Fruit fly (Drosophila melanogaster) S2 (cell line): ENCODE results near the gene Mipp2.

Experiments used
- CG8478 ChIP-seq: fragments of >200 bp; optimal IDR thresholded peaks from 2 replicates; lab custom pipeline; 2018
- CTCF ChIP-seq, 2 experiments: fragments of >200 bp; optimal IDR thresholded peaks; 2 replicates each; lab custom pipeline; 2018

Mipp2 gene

dm6 chrX:6067281-6068008, 23.8 kb downstream of the Mipp2 start, which contains the start of gene CG5928:
CG5928 (plus strand) TSS chrX:6067958.
- no peak for TF ChIP-seq CTCF (optimal IDR thresholded peaks at IDR 0.05; lab: Kevin White, UChicago)
- TF ChIP-seq CG8478: no peak

- TF ChIP-seq CG8478: no peak
- no peak for TF ChIP-seq CTCF (optimal IDR thresholded peaks at IDR 0.05; lab: Kevin White, UChicago)
These were observed 25.0 kb downstream of the Mipp2 start, which contains the start of gene CG43115 for dm6 chrX:6066316-6066715. CG43115 (minus strand) TSS chrX:6066416.

dm6 chrX:6064508-6064907, 26.8 kb downstream of the Mipp2 start:
- no peak for TF ChIP-seq CG8478
- no peak for TF ChIP-seq CTCF (optimal IDR thresholded peaks at IDR 0.05; lab: Kevin White, UChicago)

- TF ChIP-seq CTCF (optimal IDR thresholded peaks at IDR 0.05; lab: Kevin White, UChicago) (no peak), CG8478 (no peak)
These were observed 29.1 kb downstream of the Mipp2 start for dm6 chrX:6062160-6062559.

- no peak for TF ChIP-seq CTCF (optimal IDR thresholded peaks at IDR 0.05; lab: Kevin White, UChicago)
These were observed 32.0 kb downstream of the Mipp2 start for dm6 chrX:6059135-6059824.

dm6 chrX:6054031-6054430, 37.2 kb downstream of the Mipp2 start:
- TF ChIP-seq CTCF (optimal IDR thresholded peaks at IDR 0.05; lab: Kevin White, UChicago): no peak
- no peak for TF ChIP-seq CG8478

- TF ChIP-seq CG8478 (no peak), CTCF (optimal IDR thresholded peaks at IDR 0.05; lab: Kevin White, UChicago) (no peak)
These were observed 38.4 kb downstream of the Mipp2 start for dm6 chrX:6052855-6053254.

- no peak for TF ChIP-seq CG8478
- no peak for TF ChIP-seq CTCF (optimal IDR thresholded peaks at IDR 0.05; lab: Kevin White, UChicago)
These were observed 40.2 kb downstream of the Mipp2 start for dm6 chrX:6050935-6051656.

- TF ChIP-seq CG8478: no peak
- no peak for TF ChIP-seq CTCF (optimal IDR thresholded peaks at IDR 0.05; lab: Kevin White, UChicago)
These were observed 40.9 kb downstream of the Mipp2 start, which contains the start of gene CG5921 for dm6 chrX:6050282-6050934. CG5921 (plus strand) TSS chrX:6050828.

dm6 chrX:6039431-6040016, 51.7 kb downstream of the Mipp2 start, which contains the start of gene CG5937:
CG5937 (plus strand) TSS chrX:6040005.
- TF ChIP-seq CTCF (optimal IDR thresholded peaks at IDR 0.05; lab: Kevin White, UChicago): no peak
- no peak for TF ChIP-seq CG8478

- TF ChIP-seq CTCF (optimal IDR thresholded peaks at IDR 0.05; lab: Kevin White, UChicago): no peak
- no peak for TF ChIP-seq CG8478
These were observed 53.9 kb downstream of the Mipp2 start, which contains the start of the genes rux and MCTS1 for dm6 chrX:6037180-6037946. rux (minus strand) TSS chrX:6037800. MCTS1 (plus strand) TSS chrX:6037892.

dm6 chrX:6035359-6035758, 55.9 kb downstream of the Mipp2 start:
- peak; percentile 32 to 72 for TF ChIP-seq CTCF (optimal IDR thresholded peaks at IDR 0.05; lab: Kevin White, UChicago)
- TF ChIP-seq CG8478: no peak

dm6 chrX:6034741-6035140, 56.5 kb downstream of the Mipp2 start:
- TF ChIP-seq CTCF (optimal IDR thresholded peaks at IDR 0.05; lab: Kevin White, UChicago) (no peak), CG8478 (no peak)

dm6 chrX:6032826-6033225, 58.4 kb downstream of the Mipp2 start:
- TF ChIP-seq CG8478 (no peak), CTCF (optimal IDR thresholded peaks at IDR 0.05; lab: Kevin White, UChicago) (no peak)
